Worm (Caenorhabditis elegans) whole organism, L1 larva: ENCODE results near the gene C09B8.8.

ENCODE experiments used
- F16B12.6 ChIP-seq: fragments of 150-350 bp; optimal IDR thresholded peaks from 2 replicates; lab custom pipeline; 2014; ENCODE audit warnings: missing biosample characterization, missing genetic modification characterization
- aha-1 ChIP-seq: fragments of 150-350 bp; optimal IDR thresholded peaks from 2 replicates; lab custom pipeline; 2014; ENCODE audit warnings: missing biosample characterization, missing genetic modification characterization
- aly-2 ChIP-seq: fragments of 150-350 bp; optimal IDR thresholded peaks from 2 replicates; lab custom pipeline; 2014; ENCODE audit warnings: missing biosample characterization, missing genetic modification characterization
- blmp-1 ChIP-seq: fragments of 150-350 bp; optimal IDR thresholded peaks from 2 replicates; lab custom pipeline; 2014; ENCODE audit warnings: missing biosample characterization, missing genetic modification characterization
- ceh-82 ChIP-seq, 3 experiments: fragments of 150-350 bp in 1 of 3; sonication (generic microtip) in 2 of 3; optimal IDR thresholded peaks; 2 replicates each; lab custom pipeline; 2014 to 2017; ENCODE audit warnings: missing biosample characterization in 3 of 3, missing genetic modification characterization in 3 of 3
- dsc-1 ChIP-seq: sonication (generic microtip); optimal IDR thresholded peaks from 2 replicates; lab custom pipeline; 2016; ENCODE audit warnings: mild to moderate bottlenecking, missing genetic modification characterization, missing compliant biosample characterization
- efl-1 ChIP-seq, 4 experiments: fragments of 150-350 bp; optimal IDR thresholded peaks in 3 of 4; peaks in 1 of 4; 1 replicate in 1 of 4; 2 replicates in 3 of 4; lab custom pipeline; 2014; ENCODE audit warnings: missing biosample characterization in 2 of 4, missing genetic modification characterization in 2 of 4, missing genetic modification reagents in 2 of 4
- efl-3 ChIP-seq: fragments of 200-800 bp; sonication (Bioruptor generic); optimal IDR thresholded peaks from 2 replicates; lab custom pipeline; 2018; ENCODE audit warnings: mild to moderate bottlenecking, missing genetic modification characterization, missing compliant biosample characterization
- elt-2 ChIP-seq: sonication (generic microtip); optimal IDR thresholded peaks from 2 replicates; lab custom pipeline; 2016; ENCODE audit warnings: missing genetic modification characterization, mild to moderate bottlenecking, inconsistent platforms, missing compliant biosample characterization, missing genetic modification reagents
- elt-3 ChIP-seq, 6 experiments: fragments of 150-350 bp in 1 of 6; sonication (generic microtip); optimal IDR thresholded peaks; 2 replicates each; lab custom pipeline; 2017 to 2018; ENCODE audit warnings: missing biosample characterization in 6 of 6, missing genetic modification characterization in 6 of 6, inconsistent platforms in 1 of 6
- fkh-10 ChIP-seq: sonication (generic microtip); optimal IDR thresholded peaks from 2 replicates; lab custom pipeline; 2017; ENCODE audit warnings: missing biosample characterization, missing genetic modification reagents, missing genetic modification characterization
- fkh-4 ChIP-seq: sonication (generic microtip); optimal IDR thresholded peaks from 2 replicates; lab custom pipeline; 2016; ENCODE audit warnings: missing compliant biosample characterization, missing genetic modification characterization, borderline replicate concordance
- fkh-8 ChIP-seq: sonication (generic microtip); optimal IDR thresholded peaks from 2 replicates; lab custom pipeline; 2016; ENCODE audit warnings: mild to moderate bottlenecking, missing genetic modification characterization, missing compliant biosample characterization
- fos-1 ChIP-seq: fragments of 150-350 bp; optimal IDR thresholded peaks from 2 replicates; lab custom pipeline; 2014; ENCODE audit warnings: missing biosample characterization, missing genetic modification characterization
- hlh-17 ChIP-seq: fragments of 200-800 bp; sonication (Bioruptor generic); optimal IDR thresholded peaks from 2 replicates; lab custom pipeline; 2018; ENCODE audit warnings: missing genetic modification characterization, mild to moderate bottlenecking, missing compliant biosample characterization, moderate library complexity, borderline replicate concordance
- jun-1 ChIP-seq: fragments of 150-350 bp; optimal IDR thresholded peaks from 2 replicates; lab custom pipeline; 2014; ENCODE audit warnings: missing biosample characterization, missing genetic modification reagents, missing genetic modification characterization
- lin-15B ChIP-seq: fragments of 150-350 bp; sonication (generic microtip); optimal IDR thresholded peaks from 3 replicates; lab custom pipeline; 2014; ENCODE audit warnings: missing biosample characterization, missing genetic modification characterization
- lin-35 ChIP-seq, 2 experiments: fragments of 150-350 bp; optimal IDR thresholded peaks; 2 replicates each; lab custom pipeline; 2014; ENCODE audit warnings: missing biosample characterization in 2 of 2, missing genetic modification characterization in 2 of 2, missing genetic modification reagents in 2 of 2
- lin-39 ChIP-seq: fragments of 150-350 bp; optimal IDR thresholded peaks from 2 replicates; lab custom pipeline; 2014; ENCODE audit warnings: missing biosample characterization, missing genetic modification reagents, missing genetic modification characterization
- mef-2 ChIP-seq: fragments of 150-350 bp; optimal IDR thresholded peaks from 2 replicates; lab custom pipeline; 2014; ENCODE audit warnings: missing biosample characterization, missing genetic modification characterization
- nhr-11 ChIP-seq: fragments of 150-350 bp; optimal IDR thresholded peaks from 2 replicates; lab custom pipeline; 2014; ENCODE audit warnings: missing biosample characterization, missing genetic modification characterization
- nhr-20 ChIP-seq: sonication (generic microtip); optimal IDR thresholded peaks from 2 replicates; lab custom pipeline; 2016; ENCODE audit warnings: mild to moderate bottlenecking, missing genetic modification characterization, missing compliant biosample characterization
- nhr-28 ChIP-seq: fragments of 150-350 bp; optimal IDR thresholded peaks from 2 replicates; lab custom pipeline; 2014; ENCODE audit warnings: missing biosample characterization, missing genetic modification characterization
- nhr-71 ChIP-seq: sonication (generic microtip); optimal IDR thresholded peaks from 2 replicates; lab custom pipeline; 2016; ENCODE audit warnings: mild to moderate bottlenecking, missing genetic modification characterization, moderate library complexity, missing compliant biosample characterization
- nhr-76 ChIP-seq: sonication (generic microtip); optimal IDR thresholded peaks from 2 replicates; lab custom pipeline; 2017; ENCODE audit warnings: missing biosample characterization, missing genetic modification characterization
- nhr-84 ChIP-seq: sonication (generic microtip); optimal IDR thresholded peaks from 2 replicates; lab custom pipeline; 2017; ENCODE audit warnings: missing biosample characterization, missing genetic modification characterization
- nhr-85 ChIP-seq: sonication (generic microtip); peaks from one replicate; lab custom pipeline; 2016; ENCODE audit warnings: missing genetic modification characterization, inconsistent platforms, missing compliant biosample characterization
- nhr-90 ChIP-seq: sonication (generic microtip); optimal IDR thresholded peaks from 2 replicates; lab custom pipeline; 2016; ENCODE audit warnings: mild to moderate bottlenecking, missing genetic modification characterization, missing compliant biosample characterization; ENCODE audit not compliant: poor library complexity
- pax-3 ChIP-seq: fragments of 200-800 bp; sonication (Bioruptor generic); optimal IDR thresholded peaks from 2 replicates; lab custom pipeline; 2018; ENCODE audit warnings: mild to moderate bottlenecking, missing genetic modification characterization, moderate library complexity, missing compliant biosample characterization
- rnt-1 ChIP-seq: sonication (generic microtip); optimal IDR thresholded peaks from 2 replicates; lab custom pipeline; 2016; ENCODE audit warnings: mild to moderate bottlenecking, missing genetic modification characterization, moderate library complexity, missing compliant biosample characterization
- snpc-4 ChIP-seq: fragments of 150-350 bp; optimal IDR thresholded peaks from 2 replicates; lab custom pipeline; 2014; ENCODE audit warnings: missing biosample characterization, missing genetic modification characterization
- snu-23 ChIP-seq: sonication (generic microtip); optimal IDR thresholded peaks from 2 replicates; lab custom pipeline; 2016; ENCODE audit warnings: missing genetic modification characterization, missing compliant biosample characterization
- sup-37 ChIP-seq: fragments of 200-800 bp; sonication (Bioruptor generic); optimal IDR thresholded peaks from 2 replicates; lab custom pipeline; 2018; ENCODE audit warnings: mild to moderate bottlenecking, missing genetic modification characterization, missing compliant biosample characterization
- swsn-7 ChIP-seq: sonication (generic microtip); optimal IDR thresholded peaks from 2 replicates; lab custom pipeline; 2016; ENCODE audit warnings: missing genetic modification characterization, missing compliant biosample characterization
- tlp-1 ChIP-seq: fragments of 150-350 bp; optimal IDR thresholded peaks from 2 replicates; lab custom pipeline; 2014; ENCODE audit warnings: missing biosample characterization, missing genetic modification characterization
- unc-30 ChIP-seq: sonication (generic microtip); optimal IDR thresholded peaks from 2 replicates; lab custom pipeline; 2017; ENCODE audit warnings: missing biosample characterization, missing genetic modification characterization
- unc-86 ChIP-seq: sonication (generic microtip); optimal IDR thresholded peaks from 2 replicates; lab custom pipeline; 2016; ENCODE audit warnings: missing genetic modification characterization, missing compliant biosample characterization
- unc-98 ChIP-seq: fragments of 200-800 bp; sonication (Bioruptor generic); IDR thresholded peaks from 2 replicates; pipeline ENCODE4 v1.3.6; 2022; ENCODE audit warnings: missing genetic modification characterization, missing compliant biosample characterization
- vab-15 ChIP-seq: sonication (generic microtip); optimal IDR thresholded peaks from 2 replicates; lab custom pipeline; 2017; ENCODE audit warnings: missing genotype, mild to moderate bottlenecking, missing genetic modification characterization, missing compliant biosample characterization
- zag-1 ChIP-seq: fragments of 150-350 bp; optimal IDR thresholded peaks from 2 replicates; lab custom pipeline; 2014; ENCODE audit warnings: missing biosample characterization, missing genetic modification characterization
- zip-4 ChIP-seq: fragments of 200-800 bp; sonication (Bioruptor generic); optimal IDR thresholded peaks from 2 replicates; lab custom pipeline; 2018; ENCODE audit warnings: mild to moderate bottlenecking, missing genetic modification characterization, moderate library complexity, missing compliant biosample characterization
- ztf-11 ChIP-seq, 2 experiments: sonication (generic microtip); optimal IDR thresholded peaks; 2 replicates each; lab custom pipeline; 2016 to 2017; ENCODE audit warnings: missing genetic modification characterization in 2 of 2, missing biosample characterization in 1 of 2, missing compliant biosample characterization in 1 of 2
- ztf-4 ChIP-seq: fragments of 150-350 bp; optimal IDR thresholded peaks from 2 replicates; lab custom pipeline; 2014; ENCODE audit warnings: missing biosample characterization, missing genetic modification characterization

Gene C09B8.8

ce11 chrX:6022469-6022868, 7.2 kb downstream of the C09B8.8 start, which contains the start of gene lelo-3:
TSS of gene lelo-3 (minus strand) at chrX:6022569.
- TF ChIP-seq ceh-82 (tag; optimal IDR thresholded peaks at IDR 0.05; lab: Kevin White, UChicago), result no peak
- TF ChIP-seq mef-2 (tag; lab: Kevin White, UChicago), result no peak
- no peak for TF ChIP-seq efl-1 (optimal IDR thresholded peaks at IDR 0.05; lab: Kevin White, UChicago)
- TF ChIP-seq efl-1 (GFP tag; optimal IDR thresholded peaks at IDR 0.05 in 1 of 2; lab: Kevin White, UChicago), result no peak

DNA sequence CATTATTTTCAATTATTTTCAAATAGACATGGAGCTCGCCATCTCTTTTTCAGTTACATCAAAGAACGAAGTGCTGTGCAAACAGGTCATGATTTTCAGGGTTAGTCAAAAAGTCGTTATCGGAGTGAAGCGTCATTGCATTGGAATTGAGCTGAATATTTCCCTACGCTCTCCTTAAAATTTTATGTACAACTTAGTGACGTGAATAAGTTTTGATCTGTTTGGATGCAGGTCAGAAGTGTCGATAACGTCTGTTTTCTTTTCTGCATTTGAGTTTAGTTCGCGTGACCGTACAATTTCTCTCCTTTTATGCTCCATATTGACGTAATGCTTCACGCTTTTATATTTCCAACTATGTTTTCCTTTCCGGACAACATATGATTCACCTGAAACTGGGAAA, 9.7 kb downstream of the C09B8.8 start:
- TF ChIP-seq lin-15B (tag; lab: Kevin White, UChicago), result no peak
- peak in 1 of 2 experiments; percentile 40 for TF ChIP-seq lin-35 (GFP tag; optimal IDR thresholded peaks at IDR 0.05; lab: Kevin White, UChicago)
- peak; percentile 34 for TF ChIP-seq nhr-71 (tag; lab: Kevin White, UChicago)
- TF ChIP-seq vab-15 (tag; lab: Kevin White, UChicago), result no peak
- no peak for TF ChIP-seq zip-4 (GFP tag; lab: Kevin White, UChicago)
- no peak for TF ChIP-seq swsn-7
- no peak for TF ChIP-seq nhr-28 (tag; lab: Kevin White, UChicago)
- TF ChIP-seq dsc-1, result no peak
- no peak for TF ChIP-seq unc-30 (tag; lab: Kevin White, UChicago)
- TF ChIP-seq nhr-84 (tag; lab: Kevin White, UChicago), result no peak
- TF ChIP-seq unc-86 (tag; lab: Kevin White, UChicago), result no peak
- no peak for TF ChIP-seq zag-1 (tag; lab: Kevin White, UChicago)
- peak; percentile 58 for TF ChIP-seq elt-2 (tag; lab: Kevin White, UChicago)
- TF ChIP-seq nhr-20 (tag; lab: Kevin White, UChicago), result peak; percentile 21
- no peak for TF ChIP-seq fkh-8 (tag; lab: Kevin White, UChicago)
- peak; percentile 40 for TF ChIP-seq nhr-90 (tag; lab: Kevin White, UChicago)
- TF ChIP-seq blmp-1 (tag; lab: Kevin White, UChicago), result no peak

DNA sequence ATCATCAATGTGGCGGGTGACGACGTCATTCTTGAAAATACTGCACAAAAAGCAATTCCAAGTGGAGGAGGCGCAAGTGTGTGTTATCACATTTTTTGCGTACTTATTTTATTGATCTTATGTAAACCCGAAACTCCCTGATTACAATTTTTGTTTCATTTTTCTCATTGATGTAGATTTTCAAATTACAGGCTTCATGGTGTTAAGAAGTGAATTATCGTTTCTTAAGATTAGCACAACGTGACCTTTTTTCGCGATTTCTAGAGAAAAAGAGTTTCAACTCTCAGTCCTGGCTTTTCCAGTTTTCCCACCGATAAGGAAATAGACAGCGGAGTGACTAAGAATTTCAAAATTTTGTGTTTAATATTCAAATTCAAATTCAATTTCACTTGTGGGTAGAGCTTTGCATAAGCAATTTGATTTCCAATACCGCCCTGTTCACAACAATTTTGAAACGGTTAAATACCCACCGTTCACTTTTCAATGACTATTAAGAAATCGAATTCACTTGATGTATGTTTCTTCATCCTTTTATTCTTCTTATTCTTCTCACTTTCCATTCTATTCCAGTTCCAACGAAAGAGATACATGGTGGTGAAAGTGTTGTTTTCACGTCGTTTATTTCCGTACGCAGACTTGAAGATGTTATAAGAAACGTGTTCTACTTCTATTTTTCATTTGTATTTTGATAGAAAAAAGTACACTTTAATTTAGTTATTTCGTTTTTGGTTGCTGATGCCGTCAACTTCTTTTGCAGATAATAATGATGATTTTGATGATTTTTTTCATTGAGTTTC, 11.6 kb downstream of the C09B8.8 start:
- TF ChIP-seq elt-2 (tag; lab: Kevin White, UChicago) (peak; percentile 42), blmp-1 (tag; lab: Kevin White, UChicago) (peak; percentile 94), snpc-4 (tag; lab: Kevin White, UChicago) (no peak)

ce11 chrX:6029075-6029474, 13.8 kb downstream of the C09B8.8 start:
- TF ChIP-seq F16B12.6 (tag; lab: Kevin White, UChicago) (no peak), rnt-1 (no peak), tlp-1 (tag; lab: Kevin White, UChicago) (no peak), blmp-1 (tag; lab: Kevin White, UChicago) (peak; percentile 36), nhr-90 (tag; lab: Kevin White, UChicago) (no peak), pax-3 (tag; lab: Kevin White, UChicago) (no peak), swsn-7 (no peak), jun-1 (tag; lab: Kevin White, UChicago) (no peak), sup-37 (GFP tag; lab: Kevin White, UChicago) (no peak), nhr-11 (tag; lab: Kevin White, UChicago) (no peak), ztf-4 (tag; lab: Kevin White, UChicago) (no peak), fkh-10 (GFP tag; lab: Kevin White, UChicago) (no peak), fos-1 (tag; lab: Kevin White, UChicago) (no peak), aha-1 (tag; lab: Kevin White, UChicago) (no peak), nhr-84 (tag; lab: Kevin White, UChicago) (no peak), elt-3 (tag; optimal IDR thresholded peaks at IDR 0.05; lab: Kevin White, UChicago) (peak in 2 of 6 experiments; percentile 8 to 36), aly-2 (tag; lab: Kevin White, UChicago) (no peak), vab-15 (tag; lab: Kevin White, UChicago) (no peak), efl-3 (GFP tag; lab: Kevin White, UChicago) (no peak), snpc-4 (tag; lab: Kevin White, UChicago) (no peak), ztf-11 (tag; optimal IDR thresholded peaks at IDR 0.05; lab: Kevin White, UChicago) (no peak), nhr-76 (tag; lab: Kevin White, UChicago) (no peak), dsc-1 (no peak), unc-98 (GFP tag; lab: Robert Waterston, UW) (no peak), lin-39 (tag; lab: Kevin White, UChicago) (no peak), hlh-17 (GFP tag; lab: Kevin White, UChicago) (no peak), fkh-4 (no peak), lin-35 (GFP tag; optimal IDR thresholded peaks at IDR 0.05; lab: Kevin White, UChicago) (peak in 1 of 2 experiments; percentile 13), lin-15B (tag; lab: Kevin White, UChicago) (no peak), nhr-28 (tag; lab: Kevin White, UChicago) (no peak), nhr-85 (tag; lab: Kevin White, UChicago) (peak; percentile 84), snu-23 (peak; percentile 16)
